Worm (Caenorhabditis elegans): ENCODE data around the gene R10D12.6.

DNA sequence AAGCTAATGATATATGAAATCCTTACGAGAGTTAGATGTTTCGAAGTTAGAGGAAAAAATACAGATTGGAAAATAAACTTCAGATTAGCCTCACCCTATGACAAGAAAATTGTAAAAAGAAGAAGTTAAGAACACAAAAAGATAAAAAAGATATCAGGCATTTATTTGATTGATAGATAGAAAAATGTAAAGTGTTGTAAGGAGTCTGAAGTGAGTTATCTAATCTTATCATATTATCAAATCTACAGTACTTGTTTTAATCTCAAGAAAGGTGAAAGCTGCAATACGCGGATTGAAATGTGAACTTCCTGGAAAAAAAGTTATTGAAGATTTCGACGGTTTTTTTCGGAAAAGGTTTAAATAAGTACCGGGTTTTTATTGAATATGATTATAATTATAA is 13.7 kb upstream of the R10D12.6 start:
- TF ChIP-seq lin-15B (tag; optimal IDR thresholded peaks at IDR 0.05) (no peak), nhr-111 (GFP tag; optimal IDR thresholded peaks at IDR 0.05) (no peak), snpc-4 (tag; optimal IDR thresholded peaks at IDR 0.05) (no peak), nhr-77 (tag; optimal IDR thresholded peaks at IDR 0.05) (no peak), F37D6.2 (tag; optimal IDR thresholded peaks at IDR 0.05) (no peak), mxl-3 (GFP tag; optimal IDR thresholded peaks at IDR 0.05) (no peak), pha-4 (GFP tag; IDR thresholded peaks at IDR 0.05) (no peak), pha-4 (tag; optimal IDR thresholded peaks at IDR 0.05) (no peak), sdz-12 (GFP tag; optimal IDR thresholded peaks at IDR 0.05) (no peak)
